Worm (Caenorhabditis elegans) whole organism, L4 larva: Measurements from ENCODE around the gene F10E7.2.

Source experiments
- D1046.2 ChIP-seq: fragments of 200-800 bp; sonication (Bioruptor generic); IDR thresholded peaks from 2 replicates; pipeline ENCODE4 v1.3.6; 2022; ENCODE audit warnings: missing genetic modification characterization, missing compliant biosample characterization
- F26F4.8 ChIP-seq: fragments of 200-800 bp; sonication (Bioruptor generic); conservative IDR thresholded peaks from 2 replicates; pipeline ENCODE4 v1.3.6; 2022; ENCODE audit warnings: missing genetic modification characterization, missing compliant biosample characterization
- F37D6.2 ChIP-seq: sonication (generic microtip); optimal IDR thresholded peaks from 2 replicates; lab custom pipeline; 2016; ENCODE audit warnings: mild to moderate bottlenecking, missing genetic modification characterization, missing compliant biosample characterization
- F49E8.2 ChIP-seq: sonication (generic microtip); optimal IDR thresholded peaks from 2 replicates; lab custom pipeline; 2016; ENCODE audit warnings: missing compliant biosample characterization, mild to moderate bottlenecking, missing genetic modification characterization, borderline replicate concordance
- R02D3.7 ChIP-seq: fragments of 150-350 bp; sonication (generic microtip); optimal IDR thresholded peaks from 3 replicates; lab custom pipeline; 2014; ENCODE audit warnings: missing biosample characterization, missing genetic modification characterization
- Y105C5A.15 ChIP-seq: fragments of 200-800 bp; sonication (Bioruptor generic); IDR thresholded peaks from 2 replicates; pipeline ENCODE4 v1.3.6; 2022; ENCODE audit warnings: missing genetic modification characterization, missing compliant biosample characterization
- Y5F2A.4 ChIP-seq: fragments of 200-800 bp; sonication (Bioruptor generic); optimal IDR thresholded peaks from 2 replicates; lab custom pipeline; 2018; ENCODE audit warnings: mild to moderate bottlenecking, missing genetic modification characterization, missing compliant biosample characterization
- aly-2 ChIP-seq: sonication (generic microtip); optimal IDR thresholded peaks from 2 replicates; lab custom pipeline; 2018; ENCODE audit warnings: missing biosample characterization, missing genetic modification characterization
- arid-1 ChIP-seq: fragments of 200-800 bp; sonication (Bioruptor generic); conservative IDR thresholded peaks from 2 replicates; pipeline ENCODE4 v1.3.6; 2022; ENCODE audit warnings: missing genetic modification reagents, missing genetic modification characterization, missing compliant biosample characterization
- attf-4 ChIP-seq: sonication (generic microtip); optimal IDR thresholded peaks from 3 replicates; lab custom pipeline; 2017; ENCODE audit warnings: missing biosample characterization, missing genetic modification characterization
- ceh-20 ChIP-seq: fragments of 200-800 bp; sonication (Bioruptor generic); IDR thresholded peaks from 2 replicates; pipeline ENCODE4 v1.3.6; 2022; ENCODE audit warnings: missing genetic modification reagents, missing genetic modification characterization, missing compliant biosample characterization
- ceh-28 ChIP-seq: fragments of 150-350 bp; optimal IDR thresholded peaks from 2 replicates; lab custom pipeline; 2014; ENCODE audit warnings: missing biosample characterization, missing genetic modification reagents, missing genetic modification characterization
- ceh-32 ChIP-seq: sonication (generic microtip); optimal IDR thresholded peaks from 2 replicates; lab custom pipeline; 2016; ENCODE audit warnings: mild to moderate bottlenecking, missing genetic modification characterization, missing compliant biosample characterization; ENCODE audit not compliant: poor library complexity
- ceh-44 ChIP-seq: fragments of 200-800 bp; sonication (Bioruptor generic); IDR thresholded peaks from 2 replicates; pipeline ENCODE4 v1.3.6; 2022; ENCODE audit warnings: missing genetic modification reagents, missing genetic modification characterization, missing compliant biosample characterization
- ceh-62 ChIP-seq: sonication (generic microtip); optimal IDR thresholded peaks from 2 replicates; lab custom pipeline; 2017; ENCODE audit warnings: missing biosample characterization, missing genetic modification characterization
- cey-2 ChIP-seq: sonication (generic microtip); optimal IDR thresholded peaks from 3 replicates; lab custom pipeline; 2017; ENCODE audit warnings: missing genetic modification characterization, mild to moderate bottlenecking, missing compliant biosample characterization, antibody characterized with exemption, borderline replicate concordance; ENCODE audit not compliant: insufficient read depth
- ctbp-1 ChIP-seq: fragments of 200-800 bp; sonication (Bioruptor generic); IDR thresholded peaks from 2 replicates; pipeline ENCODE4 v1.3.6; 2022; ENCODE audit warnings: missing genetic modification reagents, missing genetic modification characterization, missing compliant biosample characterization
- daf-16 ChIP-seq, 3 experiments: sonication (generic microtip); optimal IDR thresholded peaks; 2 replicates each; lab custom pipeline; 2016 to 2017; ENCODE audit warnings: missing genetic modification characterization in 3 of 3, missing genetic modification reagents in 3 of 3, mild to moderate bottlenecking in 2 of 3, missing compliant biosample characterization in 2 of 3, missing biosample characterization in 1 of 3, moderate library complexity in 1 of 3
- daf-8 ChIP-seq: fragments of 200-800 bp; sonication (Bioruptor generic); IDR thresholded peaks from 2 replicates; pipeline ENCODE4 v1.3.6; 2022; ENCODE audit warnings: missing genetic modification characterization, missing compliant biosample characterization
- dve-1 ChIP-seq: sonication (generic microtip); optimal IDR thresholded peaks from 2 replicates; lab custom pipeline; 2017; ENCODE audit warnings: antibody characterized with exemption, mild to moderate bottlenecking, missing genetic modification characterization, missing compliant biosample characterization; ENCODE audit not compliant: insufficient read depth
- fkh-10 ChIP-seq: fragments of 150-350 bp; optimal IDR thresholded peaks from 2 replicates; lab custom pipeline; 2014; ENCODE audit warnings: missing biosample characterization, missing genetic modification reagents, missing genetic modification characterization
- fos-1 ChIP-seq: fragments of 150-350 bp; optimal IDR thresholded peaks from 2 replicates; lab custom pipeline; 2014; ENCODE audit warnings: missing biosample characterization, missing genetic modification characterization
- gei-8 ChIP-seq: fragments of 200-800 bp; sonication (Bioruptor generic); optimal IDR thresholded peaks from 2 replicates; lab custom pipeline; 2018; ENCODE audit warnings: mild to moderate bottlenecking, missing genetic modification characterization, missing compliant biosample characterization
- hif-1 ChIP-seq, 2 experiments: sonication (generic microtip); optimal IDR thresholded peaks; 2 replicates each; lab custom pipeline; 2016 to 2017; ENCODE audit warnings: missing compliant biosample characterization in 2 of 2, missing genetic modification characterization in 2 of 2, missing genetic modification reagents in 2 of 2, missing genotype in 2 of 2, mild to moderate bottlenecking in 1 of 2
- hlh-11 ChIP-seq: fragments of 200-800 bp; sonication (Bioruptor generic); optimal IDR thresholded peaks from 2 replicates; lab custom pipeline; 2018; ENCODE audit warnings: mild to moderate bottlenecking, missing genetic modification characterization, missing compliant biosample characterization
- hmg-1.1 ChIP-seq: fragments of 200-800 bp; sonication (Bioruptor generic); IDR thresholded peaks from 2 replicates; pipeline ENCODE4 v1.3.6; 2022; ENCODE audit warnings: missing genetic modification reagents, missing genetic modification characterization, missing compliant biosample characterization
- jun-1 ChIP-seq: fragments of 150-350 bp; optimal IDR thresholded peaks from 2 replicates; lab custom pipeline; 2014; ENCODE audit warnings: missing biosample characterization, missing genetic modification reagents, missing genetic modification characterization
- lin-15B ChIP-seq: fragments of 150-350 bp; sonication (generic microtip); optimal IDR thresholded peaks from 3 replicates; lab custom pipeline; 2014; ENCODE audit warnings: missing biosample characterization, missing genetic modification characterization
- mep-1 ChIP-seq: fragments of 150-350 bp; sonication (generic microtip); optimal IDR thresholded peaks from 3 replicates; lab custom pipeline; 2014; ENCODE audit warnings: missing biosample characterization, missing genetic modification characterization
- mes-2 ChIP-seq: sonication (generic microtip); optimal IDR thresholded peaks from 2 replicates; lab custom pipeline; 2016; ENCODE audit warnings: missing genotype, mild to moderate bottlenecking, missing genetic modification characterization, missing compliant biosample characterization; ENCODE audit not compliant: poor library complexity, severe bottlenecking
- mxl-2 ChIP-seq: fragments of 200-800 bp; sonication (Bioruptor generic); conservative IDR thresholded peaks from 2 replicates; pipeline ENCODE4 v1.3.6; 2022; ENCODE audit warnings: missing genetic modification reagents, missing genetic modification characterization, missing compliant biosample characterization
- mxl-3 ChIP-seq: fragments of 200-800 bp; sonication (Bioruptor generic); optimal IDR thresholded peaks from 2 replicates; lab custom pipeline; 2018; ENCODE audit warnings: mild to moderate bottlenecking, missing genetic modification characterization, missing compliant biosample characterization
- nhr-102 ChIP-seq: sonication (generic microtip); optimal IDR thresholded peaks from 2 replicates; lab custom pipeline; 2016; ENCODE audit warnings: mild to moderate bottlenecking, missing genetic modification characterization, moderate library complexity, missing compliant biosample characterization
- nhr-237 ChIP-seq: sonication (generic microtip); optimal IDR thresholded peaks from 2 replicates; lab custom pipeline; 2017; ENCODE audit warnings: missing biosample characterization, missing genetic modification characterization
- nhr-6 ChIP-seq: fragments of 150-350 bp; optimal IDR thresholded peaks from 2 replicates; lab custom pipeline; 2014; ENCODE audit warnings: missing biosample characterization, missing genetic modification characterization
- nhr-76 ChIP-seq: fragments of 150-350 bp; optimal IDR thresholded peaks from 2 replicates; lab custom pipeline; 2014; ENCODE audit warnings: missing biosample characterization, missing genetic modification characterization
- pha-4 ChIP-seq, 2 experiments: fragments of 150-350 bp in 1 of 2; fragments of 200-800 bp in 1 of 2; sonication (Bioruptor generic) in 1 of 2; IDR thresholded peaks in 1 of 2; optimal IDR thresholded peaks in 1 of 2; 2 replicates each; pipeline versions ENCODE4 v1.3.6 to Lab custom; 2014 to 2022; ENCODE audit warnings: missing genetic modification characterization in 2 of 2, missing genetic modification reagents in 2 of 2, missing biosample characterization in 1 of 2, missing compliant biosample characterization in 1 of 2
- rbr-2 ChIP-seq: sonication (generic microtip); optimal IDR thresholded peaks from 2 replicates; lab custom pipeline; 2016; ENCODE audit warnings: missing genotype, missing genetic modification characterization, missing compliant biosample characterization
- sdz-12 ChIP-seq: fragments of 200-800 bp; sonication (Bioruptor generic); optimal IDR thresholded peaks from 2 replicates; lab custom pipeline; 2018; ENCODE audit warnings: mild to moderate bottlenecking, missing genetic modification characterization, missing compliant biosample characterization
- set-16 ChIP-seq: fragments of 200-800 bp; sonication (Bioruptor generic); IDR thresholded peaks from 2 replicates; pipeline ENCODE4 v1.3.6; 2022; ENCODE audit warnings: missing genetic modification reagents, missing genetic modification characterization, missing compliant biosample characterization
- snpc-4 ChIP-seq: fragments of 150-350 bp; optimal IDR thresholded peaks from 2 replicates; lab custom pipeline; 2014; ENCODE audit warnings: missing biosample characterization, missing genetic modification characterization
- tra-1 ChIP-seq: fragments of 200-800 bp; sonication (Bioruptor generic); IDR thresholded peaks from 2 replicates; pipeline ENCODE4 v1.3.6; 2022; ENCODE audit warnings: missing genetic modification reagents, missing genetic modification characterization, missing compliant biosample characterization
- unc-39 ChIP-seq: sonication (generic microtip); optimal IDR thresholded peaks from 2 replicates; lab custom pipeline; 2017; ENCODE audit warnings: missing biosample characterization, missing genetic modification characterization
- vab-7 ChIP-seq: fragments of 200-800 bp; sonication (Bioruptor generic); IDR thresholded peaks from 2 replicates; pipeline ENCODE4 v1.3.6; 2022; ENCODE audit warnings: missing genetic modification reagents, missing genetic modification characterization, missing compliant biosample characterization
- zfp-3 ChIP-seq: fragments of 200-800 bp; sonication (Bioruptor generic); conservative IDR thresholded peaks from 2 replicates; pipeline ENCODE4 v1.3.6; 2022; ENCODE audit warnings: missing genetic modification reagents, missing genetic modification characterization, missing compliant biosample characterization
- zip-2 ChIP-seq: fragments of 150-350 bp; optimal IDR thresholded peaks from 2 replicates; lab custom pipeline; 2014; ENCODE audit warnings: missing biosample characterization, missing genetic modification characterization
- ztf-11 ChIP-seq: fragments of 150-350 bp; optimal IDR thresholded peaks from 2 replicates; lab custom pipeline; 2014; ENCODE audit warnings: missing biosample characterization, missing genetic modification characterization
- ztf-7 ChIP-seq: fragments of 150-350 bp; optimal IDR thresholded peaks from 2 replicates; lab custom pipeline; 2014; ENCODE audit warnings: missing biosample characterization, missing genetic modification characterization

The F10E7.2 gene

DNA sequence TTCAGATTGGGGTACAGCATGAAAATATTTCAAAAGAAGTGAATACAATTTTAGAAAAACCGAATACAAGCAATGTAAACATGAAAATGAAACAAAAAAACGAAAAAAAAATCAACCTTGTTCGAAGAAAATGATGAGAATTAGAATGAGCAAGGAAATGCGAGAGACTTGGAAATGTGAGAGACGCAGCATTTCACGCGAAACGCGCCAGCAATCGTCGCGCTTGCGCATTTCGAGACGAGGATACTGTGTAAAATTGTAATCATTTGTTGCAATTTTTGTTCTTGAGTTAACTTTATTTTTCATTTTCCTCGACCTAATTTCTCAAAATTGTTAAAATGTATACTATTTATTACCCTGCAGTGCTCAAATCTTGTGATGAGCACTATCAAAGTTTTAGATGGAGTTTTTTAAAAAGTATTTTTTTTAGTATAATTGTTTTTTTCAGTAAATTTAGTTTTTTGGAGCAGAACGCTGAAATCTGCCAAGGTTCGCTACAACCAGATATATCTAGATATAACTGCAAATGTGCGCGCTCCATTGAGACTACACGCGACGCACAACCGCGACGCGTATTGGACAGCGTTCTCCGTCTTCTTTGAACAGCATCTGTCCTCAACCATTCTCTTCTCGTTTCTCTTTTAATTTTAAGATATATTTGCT lies 30.1 kb downstream of the F10E7.2 start, which contains the start of gene fust-1 (continued):
- TF ChIP-seq hif-1 (tag; optimal IDR thresholded peaks at IDR 0.05; lab: Kevin White, UChicago), result peak; percentile 36 to 71
- TF ChIP-seq D1046.2 (GFP tag; lab: Robert Waterston, UW), result peak; percentile 74; the same call in 1 of the 2 replicates
- peak; percentile 86 for TF ChIP-seq F37D6.2 (tag; lab: Kevin White, UChicago)
- peak; percentile 94 for TF ChIP-seq nhr-102 (tag; lab: Kevin White, UChicago)
- peak; percentile 96 for TF ChIP-seq mep-1 (tag; lab: Kevin White, UChicago)
- 0 out of 2 replicates have a peak, but pooled peaks have one; percentile 49 for TF ChIP-seq vab-7
- no peak for TF ChIP-seq F26F4.8 (GFP tag; lab: Robert Waterston, UW)
- 0 out of 2 replicates have a peak, but pooled peaks have one; percentile 40 for TF ChIP-seq ceh-44 (GFP tag; lab: Robert Waterston, UW)
- TF ChIP-seq hlh-11 (tag; lab: Kevin White, UChicago), result peak; percentile 95
- TF ChIP-seq ztf-11 (tag; lab: Kevin White, UChicago), result no peak
- peak; percentile 85 for TF ChIP-seq zfp-3 (GFP tag; lab: Robert Waterston, UW)
- peak in 1 of 2 experiments; percentile 89 for TF ChIP-seq daf-16 (GFP tag; optimal IDR thresholded peaks at IDR 0.05; lab: Kevin White, UChicago)
- peak; percentile 67 for TF ChIP-seq daf-16 (tag; optimal IDR thresholded peaks at IDR 0.05; lab: Kevin White, UChicago)
- peak; percentile 82 for TF ChIP-seq fkh-10
- peak; percentile 94 for TF ChIP-seq ceh-20
- peak; percentile 97 for TF ChIP-seq dve-1
- peak; percentile 77 for TF ChIP-seq mxl-3 (GFP tag; lab: Kevin White, UChicago)
- no peak for TF ChIP-seq fos-1 (tag; lab: Kevin White, UChicago)
- peak; percentile 96 for TF ChIP-seq rbr-2
- peak; percentile 85; the same call in 1 of the 2 replicates for TF ChIP-seq mxl-2 (GFP tag; lab: Robert Waterston, UW)
- TF ChIP-seq F49E8.2 (tag; lab: Kevin White, UChicago), result peak; percentile 90
- TF ChIP-seq sdz-12 (GFP tag; lab: Kevin White, UChicago), result no peak
- TF ChIP-seq daf-8, result no peak
- peak; percentile 94 for TF ChIP-seq hmg-1.1
- TF ChIP-seq Y5F2A.4 (GFP tag; lab: Kevin White, UChicago), result peak; percentile 21
- TF ChIP-seq Y105C5A.15 (GFP tag; lab: Robert Waterston, UW), result no peak
- TF ChIP-seq tra-1 (GFP tag; lab: Robert Waterston, UW), result peak; percentile 91
- TF ChIP-seq ctbp-1 (GFP tag; lab: Robert Waterston, UW), result peak; percentile 94
- TF ChIP-seq nhr-6 (tag; lab: Kevin White, UChicago), result peak; percentile 85
- TF ChIP-seq arid-1 (GFP tag; lab: Robert Waterston, UW), result peak; percentile 96
- TF ChIP-seq unc-39 (tag; lab: Kevin White, UChicago), result no peak
- peak; percentile 85 for TF ChIP-seq jun-1 (tag; lab: Kevin White, UChicago)
- peak; percentile 96 for TF ChIP-seq mes-2
- TF ChIP-seq gei-8, result peak; percentile 65
- TF ChIP-seq ceh-28 (tag; lab: Kevin White, UChicago), result no peak
- TF ChIP-seq pha-4 (GFP tag; IDR thresholded peaks at IDR 0.05; lab: Robert Waterston, UW), result peak; percentile 94
- peak; percentile 73 for TF ChIP-seq pha-4 (tag; optimal IDR thresholded peaks at IDR 0.05; lab: Kevin White, UChicago)
- no peak for TF ChIP-seq attf-4 (tag; lab: Kevin White, UChicago)
- peak; percentile 76 for TF ChIP-seq zip-2 (tag; lab: Kevin White, UChicago)
- TF ChIP-seq set-16 (GFP tag; lab: Robert Waterston, UW), result no peak; the same call in 1 of the 2 replicates
- TF ChIP-seq cey-2 (tag; lab: Kevin White, UChicago), result peak; percentile 76
- TF ChIP-seq nhr-76 (tag; lab: Kevin White, UChicago), result peak; percentile 71
- no peak for TF ChIP-seq ceh-62 (tag; lab: Kevin White, UChicago)
- TF ChIP-seq ceh-32, result peak; percentile 16
- no peak for TF ChIP-seq R02D3.7 (tag; lab: Kevin White, UChicago)
- TF ChIP-seq ztf-7, result peak; percentile 84
- peak; percentile 63 for TF ChIP-seq lin-15B (tag; lab: Kevin White, UChicago)
- TF ChIP-seq aly-2 (tag; lab: Kevin White, UChicago), result no peak
- TF ChIP-seq snpc-4, result no peak
- no peak for TF ChIP-seq nhr-237 (tag; lab: Kevin White, UChicago)
